Worm (Caenorhabditis elegans) whole organism, late embryonic: ENCODE data around the gene dsc-1.
A peak's percentile ranks its signal among the peaks of the same experiment; 100 is the strongest.

Source experiments
- C38D4.7 ChIP-seq: fragments of 200-800 bp; sonication (Bioruptor generic); optimal IDR thresholded peaks from 2 replicates; lab custom pipeline; 2018; ENCODE audit warnings: mild to moderate bottlenecking, missing genetic modification characterization, moderate library complexity, missing compliant biosample characterization
- K09A11.1 ChIP-seq: sonication (generic microtip); optimal IDR thresholded peaks from 2 replicates; lab custom pipeline; 2017; ENCODE audit warnings: antibody characterized with exemption, mild to moderate bottlenecking, missing genetic modification characterization, missing compliant biosample characterization; ENCODE audit not compliant: insufficient read depth
- ahr-1 ChIP-seq: sonication (generic microtip); optimal IDR thresholded peaks from 2 replicates; lab custom pipeline; 2016; ENCODE audit warnings: missing genetic modification characterization, missing compliant biosample characterization
- ama-1 ChIP-seq: fragments of 150-350 bp; optimal IDR thresholded peaks from 2 replicates; lab custom pipeline; 2014
- ceh-14 ChIP-seq: sonication (generic microtip); optimal IDR thresholded peaks from 2 replicates; lab custom pipeline; 2016; ENCODE audit warnings: missing genotype, missing genetic modification characterization, missing compliant biosample characterization
- ceh-19 ChIP-seq: fragments of 200-800 bp; sonication (Bioruptor generic); optimal IDR thresholded peaks from 2 replicates; lab custom pipeline; 2018; ENCODE audit warnings: mild to moderate bottlenecking, missing genetic modification characterization, missing compliant biosample characterization
- ceh-22 ChIP-seq: sonication (generic microtip); optimal IDR thresholded peaks from 2 replicates; lab custom pipeline; 2017; ENCODE audit warnings: missing biosample characterization, missing genetic modification characterization
- ceh-6 ChIP-seq: fragments of 200-800 bp; sonication (Bioruptor generic); optimal IDR thresholded peaks from 2 replicates; lab custom pipeline; 2018; ENCODE audit warnings: mild to moderate bottlenecking, missing genetic modification characterization, missing compliant biosample characterization
- ceh-9 ChIP-seq: sonication (generic microtip); optimal IDR thresholded peaks from 2 replicates; lab custom pipeline; 2016; ENCODE audit warnings: mild to moderate bottlenecking, missing genetic modification characterization, inconsistent platforms, missing compliant biosample characterization
- dmd-4 ChIP-seq: sonication (generic microtip); optimal IDR thresholded peaks from 2 replicates; lab custom pipeline; 2016; ENCODE audit warnings: borderline replicate concordance, missing genetic modification characterization, missing compliant biosample characterization
- dve-1 ChIP-seq: sonication (generic microtip); optimal IDR thresholded peaks from 2 replicates; lab custom pipeline; 2017; ENCODE audit warnings: antibody characterized with exemption, mild to moderate bottlenecking, missing genetic modification characterization, missing compliant biosample characterization
- elt-2 ChIP-seq: sonication (generic microtip); optimal IDR thresholded peaks from 2 replicates; lab custom pipeline; 2016; ENCODE audit warnings: missing genetic modification reagents, missing genetic modification characterization, missing compliant biosample characterization
- fkh-10 ChIP-seq: fragments of 150-350 bp; optimal IDR thresholded peaks from 2 replicates; lab custom pipeline; 2014; ENCODE audit warnings: missing biosample characterization, missing genetic modification reagents, missing genetic modification characterization
- gmeb-2 ChIP-seq: sonication (generic microtip); optimal IDR thresholded peaks from 2 replicates; lab custom pipeline; 2016; ENCODE audit warnings: missing genetic modification characterization, inconsistent platforms, missing compliant biosample characterization
- hlh-13 ChIP-seq: fragments of 200-800 bp; sonication (Bioruptor generic); optimal IDR thresholded peaks from 2 replicates; lab custom pipeline; 2018; ENCODE audit warnings: mild to moderate bottlenecking, missing genetic modification characterization, missing compliant biosample characterization
- hlh-30 ChIP-seq: sonication (generic microtip); optimal IDR thresholded peaks from 2 replicates; lab custom pipeline; 2017; ENCODE audit warnings: antibody characterized with exemption, missing genetic modification characterization, missing compliant biosample characterization; ENCODE audit not compliant: insufficient read depth
- mec-3 ChIP-seq: sonication (generic microtip); optimal IDR thresholded peaks from 2 replicates; lab custom pipeline; 2016; ENCODE audit warnings: borderline replicate concordance, missing genetic modification characterization, missing compliant biosample characterization
- nhr-11 ChIP-seq: fragments of 150-350 bp; optimal IDR thresholded peaks from 2 replicates; lab custom pipeline; 2014; ENCODE audit warnings: missing biosample characterization, missing genetic modification characterization
- nhr-232 ChIP-seq: sonication (generic microtip); optimal IDR thresholded peaks from 2 replicates; lab custom pipeline; 2016; ENCODE audit warnings: missing genetic modification characterization, missing compliant biosample characterization
- npax-4 ChIP-seq: sonication (generic microtip); optimal IDR thresholded peaks from 2 replicates; lab custom pipeline; 2016; ENCODE audit warnings: missing genetic modification characterization, missing compliant biosample characterization
- odd-2 ChIP-seq: sonication (generic microtip); optimal IDR thresholded peaks from 2 replicates; lab custom pipeline; 2017; ENCODE audit warnings: antibody characterized with exemption, mild to moderate bottlenecking, missing genetic modification characterization, missing compliant biosample characterization
- pat-9 ChIP-seq: fragments of 200-800 bp; sonication (Bioruptor generic); optimal IDR thresholded peaks from 2 replicates; lab custom pipeline; 2018; ENCODE audit warnings: mild to moderate bottlenecking, missing genetic modification characterization, moderate library complexity, missing compliant biosample characterization
- pros-1 ChIP-seq: fragments of 150-350 bp; optimal IDR thresholded peaks from 2 replicates; lab custom pipeline; 2014; ENCODE audit warnings: missing biosample characterization, missing genetic modification reagents, missing genetic modification characterization
- ref-2 ChIP-seq: sonication (generic microtip); optimal IDR thresholded peaks from 2 replicates; lab custom pipeline; 2016; ENCODE audit warnings: missing genetic modification characterization, missing compliant biosample characterization
- rnt-1 ChIP-seq: sonication (generic microtip); optimal IDR thresholded peaks from 2 replicates; lab custom pipeline; 2016; ENCODE audit warnings: missing genetic modification characterization, missing compliant biosample characterization
- sdc-2 ChIP-seq: sonication (generic microtip); optimal IDR thresholded peaks from 2 replicates; lab custom pipeline; 2016; ENCODE audit warnings: missing genotype, missing genetic modification characterization, missing compliant biosample characterization
- sox-2 ChIP-seq: fragments of 200-800 bp; sonication (Bioruptor generic); IDR thresholded peaks from 2 replicates; pipeline ENCODE4 v1.3.6; 2022; ENCODE audit warnings: missing genetic modification reagents, missing genetic modification characterization, missing compliant biosample characterization
- sox-4 ChIP-seq: sonication (generic microtip); optimal IDR thresholded peaks from 2 replicates; lab custom pipeline; 2017; ENCODE audit warnings: mild to moderate bottlenecking, missing genetic modification characterization, inconsistent platforms, missing compliant biosample characterization
- syd-9 ChIP-seq: sonication (generic microtip); optimal IDR thresholded peaks from 2 replicates; lab custom pipeline; 2016; ENCODE audit warnings: mild to moderate bottlenecking, missing genetic modification characterization, moderate library complexity, missing compliant biosample characterization
- tbx-7 ChIP-seq: sonication (generic microtip); optimal IDR thresholded peaks from 2 replicates; lab custom pipeline; 2016; ENCODE audit warnings: missing genotype, missing genetic modification characterization, missing compliant biosample characterization
- ttx-3 ChIP-seq: sonication (generic microtip); optimal IDR thresholded peaks from 2 replicates; lab custom pipeline; 2016; ENCODE audit warnings: missing genetic modification reagents, missing genetic modification characterization, missing compliant biosample characterization
- unc-3 ChIP-seq, 2 experiments: fragments of 200-800 bp in 1 of 2; sonication (Bioruptor generic) in 1 of 2; sonication (generic microtip) in 1 of 2; conservative IDR thresholded peaks in 1 of 2; optimal IDR thresholded peaks in 1 of 2; 2 replicates each; pipeline versions ENCODE4 v1.3.6 to Lab custom; 2016 to 2022; ENCODE audit warnings: missing compliant biosample characterization in 2 of 2, missing genetic modification characterization in 2 of 2, missing genetic modification reagents in 1 of 2
- unc-42 ChIP-seq: sonication (generic microtip); optimal IDR thresholded peaks from 2 replicates; lab custom pipeline; 2016; ENCODE audit warnings: missing genotype, missing genetic modification characterization, missing compliant biosample characterization
- unc-86 ChIP-seq: sonication (generic microtip); optimal IDR thresholded peaks from 2 replicates; lab custom pipeline; 2016; ENCODE audit warnings: missing genetic modification characterization, missing compliant biosample characterization
- ztf-16 ChIP-seq: sonication (generic microtip); optimal IDR thresholded peaks from 2 replicates; lab custom pipeline; 2017; ENCODE audit warnings: missing genetic modification characterization, missing compliant biosample characterization

dsc-1 gene

ce11 chrX:15011526-15012274, 22.9 kb downstream of the dsc-1 start:
- TF ChIP-seq unc-42 = peak; percentile 56
- TF ChIP-seq unc-3 (GFP tag; conservative IDR thresholded peaks at IDR 0.05; lab: Robert Waterston, UW) = 0 out of 2 replicates have a peak, but pooled peaks have one; percentile 28
- peak; percentile 82 for TF ChIP-seq unc-3 (tag; optimal IDR thresholded peaks at IDR 0.05; lab: Kevin White, UChicago)
- no peak for TF ChIP-seq ceh-22 (tag; lab: Kevin White, UChicago)
- TF ChIP-seq, all 69 proteins: peak for 2

ce11 chrX:15010941-15011340, 23.7 kb downstream of the dsc-1 start:
- TF ChIP-seq dve-1 (tag; lab: Kevin White, UChicago) (no peak), unc-42 (no peak), ceh-14 (tag; lab: Kevin White, UChicago) (no peak), ttx-3 (no peak)

- TF ChIP-seq ztf-16 (tag; lab: Kevin White, UChicago) (no peak), pat-9 (tag; lab: Kevin White, UChicago) (no peak), fkh-10 (GFP tag; lab: Kevin White, UChicago) (no peak), syd-9 (tag; lab: Kevin White, UChicago) (no peak), hlh-30 (tag; lab: Kevin White, UChicago) (no peak), elt-2 (no peak), dve-1 (tag; lab: Kevin White, UChicago) (no peak), ama-1 (lab: Kevin White, UChicago) (no peak), K09A11.1 (no peak), C38D4.7 (no peak), sox-2 (GFP tag; lab: Robert Waterston, UW) (no peak)
- TF ChIP-seq, all 69 proteins: peak for 0
These were observed 25.9 kb downstream of the dsc-1 start for ce11 chrX:15008697-15009096.

ce11 chrX:15006847-15007358, 27.7 kb downstream of the dsc-1 start, which contains the start of gene ergi-2:
TSS of gene ergi-2 (minus strand) at chrX:15007308.
- TF ChIP-seq ahr-1 (tag; lab: Kevin White, UChicago) (no peak), hlh-13 (no peak), ref-2 (tag; lab: Kevin White, UChicago) (no peak), elt-2 (no peak), K09A11.1 (no peak), pros-1 (tag; lab: Kevin White, UChicago) (no peak), tbx-7 (tag; lab: Kevin White, UChicago) (no peak), npax-4 (tag; lab: Kevin White, UChicago) (no peak), gmeb-2 (tag; lab: Kevin White, UChicago) (no peak), nhr-11 (tag; lab: Kevin White, UChicago) (no peak), unc-42 (no peak), odd-2 (no peak), sox-2 (GFP tag; lab: Robert Waterston, UW) (no peak)

- TF ChIP-seq nhr-232 (tag; lab: Kevin White, UChicago) (no peak), elt-2 (peak; percentile 72), dmd-4 (tag; lab: Kevin White, UChicago) (no peak), ceh-22 (tag; lab: Kevin White, UChicago) (no peak), ceh-9 (tag; lab: Kevin White, UChicago) (no peak)
These were observed 30.6 kb downstream of the dsc-1 start, which contains the start of gene slc-25A18.1 for ce11 chrX:15003891-15004550. TSS of gene slc-25A18.1 (minus strand) at chrX:15003941.

- TF ChIP-seq ceh-6 (GFP tag; lab: Kevin White, UChicago) (no peak), ceh-19 (GFP tag; lab: Kevin White, UChicago) (no peak), sdc-2 (tag; lab: Kevin White, UChicago) (no peak), ref-2 (tag; lab: Kevin White, UChicago) (no peak), sox-4 (tag; lab: Kevin White, UChicago) (no peak), ztf-16 (tag; lab: Kevin White, UChicago) (no peak), rnt-1 (tag; lab: Kevin White, UChicago) (no peak), pat-9 (tag; lab: Kevin White, UChicago) (no peak), hlh-30 (tag; lab: Kevin White, UChicago) (no peak), mec-3 (tag; lab: Kevin White, UChicago) (no peak), unc-86 (tag; lab: Kevin White, UChicago) (no peak), syd-9 (tag; lab: Kevin White, UChicago) (no peak), ahr-1 (tag; lab: Kevin White, UChicago) (no peak), C38D4.7 (no peak)
- TF ChIP-seq, all 69 proteins: peak for 0
These were observed 35.5 kb downstream of the dsc-1 start, which contains the start of gene cutl-3 for ce11 chrX:14999101-14999500. TSS of gene cutl-3 (minus strand) at chrX:14999201.
